Worm (Caenorhabditis elegans): ENCODE measurements around the gene F40C5.2.
"Not testable (repeated sequence)": the region's sequence is repeated elsewhere in the genome, so short reads cannot be mapped to it uniquely, and the experiment has no call there.

F40C5.2 gene

DNA sequence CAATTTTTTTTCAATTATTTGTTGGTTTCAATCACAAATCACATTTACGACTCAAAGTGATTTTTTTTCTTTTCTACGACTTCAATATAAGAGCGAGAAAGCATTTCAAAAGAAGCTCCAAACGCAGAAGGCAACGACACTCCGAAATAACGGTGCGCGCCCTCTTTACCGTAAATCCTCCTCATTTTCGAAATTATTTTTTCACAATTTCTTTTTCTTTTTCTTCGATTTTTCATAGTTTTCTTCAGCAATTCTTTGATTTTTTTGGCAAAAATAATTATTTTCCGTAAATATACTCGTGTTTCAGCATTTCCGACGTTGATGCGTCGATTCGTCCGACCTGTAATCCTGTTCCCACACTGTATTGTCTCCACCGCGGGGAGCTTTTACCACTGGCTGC, at the start of gene F40C5.2:
TSS of gene F40C5.2 (plus strand) at position 301 of the 400 bp plus-strand sequence.
- not testable (repeated sequence) for TF ChIP-seq ZK185.1 (tag; optimal IDR thresholded peaks at IDR 0.05; ENCODE audit: poor library complexity, severe bottlenecking); attf-6 (GFP tag; IDR thresholded peaks at IDR 0.05); fkh-3 (tag; optimal IDR thresholded peaks at IDR 0.05)

DNA sequence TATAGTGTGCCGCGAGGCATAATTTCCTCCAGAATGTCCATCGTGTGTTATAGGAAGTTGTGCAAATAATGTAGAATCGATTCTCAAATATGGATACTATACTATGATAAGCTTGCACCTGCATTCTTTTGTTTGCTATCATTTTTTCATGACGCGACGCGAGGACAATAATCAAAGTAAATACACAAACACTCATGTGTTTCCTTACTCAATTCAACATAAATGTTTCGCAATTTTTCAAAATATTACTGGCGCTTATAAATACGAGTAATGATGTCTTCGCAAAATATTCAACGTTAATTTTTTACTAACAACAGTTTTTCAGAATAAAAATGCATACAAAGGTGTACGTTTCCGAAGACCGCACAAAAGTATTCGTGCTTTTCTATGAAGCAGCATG, 47.5 kb upstream of the F40C5.2 start, which contains the start of gene irg-1:
TSS of gene irg-1 (plus strand) at position 326 of the 400 bp plus-strand sequence.
- TF ChIP-seq F23B12.7 (tag; optimal IDR thresholded peaks at IDR 0.05; ENCODE audit: insufficient read depth) (no peak), nfyb-1 (GFP tag; IDR thresholded peaks at IDR 0.05) (no peak), mel-28 (tag; optimal IDR thresholded peaks at IDR 0.05; ENCODE audit: borderline replicate concordance) (no peak), ztf-3 (GFP tag; optimal IDR thresholded peaks at IDR 0.05) (no peak), cebp-1 (GFP tag; IDR thresholded peaks at IDR 0.05) (peak; percentile 25; the same call in 1 of the 2 replicates), cebp-1 (tag; optimal IDR thresholded peaks at IDR 0.05) (no peak), nhr-80 (tag; optimal IDR thresholded peaks at IDR 0.05) (no peak), him-1 (tag; optimal IDR thresholded peaks at IDR 0.05) (no peak), F33H1.4 (GFP tag; IDR thresholded peaks at IDR 0.05) (no peak)

DNA sequence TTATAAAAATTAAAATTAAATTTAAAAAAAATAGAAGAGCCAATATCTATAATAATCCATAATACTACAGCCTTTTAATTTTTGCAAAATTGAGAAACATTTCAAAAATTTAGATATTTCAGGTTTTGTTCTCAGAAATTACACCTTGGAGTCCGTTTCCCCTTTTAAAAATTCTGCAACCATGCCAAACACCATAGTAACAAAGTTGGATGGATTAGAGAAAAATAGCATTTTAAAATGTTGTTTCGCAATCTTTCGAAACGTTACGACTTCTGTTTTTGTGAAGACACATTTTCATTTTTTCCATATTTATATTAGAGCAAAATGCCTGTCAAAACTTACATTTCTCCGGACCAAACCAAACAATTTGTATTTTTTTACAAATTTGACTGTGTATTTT, 45.8 kb upstream of the F40C5.2 start, which contains the start of gene T24A6.7:
TSS of gene T24A6.7 (plus strand) at position 301 of the 400 bp plus-strand sequence.
- TF ChIP-seq F33H1.4 (GFP tag; IDR thresholded peaks at IDR 0.05) (no peak), bed-2 (GFP tag; IDR thresholded peaks at IDR 0.05) (no peak), dpff-1 (tag; optimal IDR thresholded peaks at IDR 0.05) (no peak)

DNA sequence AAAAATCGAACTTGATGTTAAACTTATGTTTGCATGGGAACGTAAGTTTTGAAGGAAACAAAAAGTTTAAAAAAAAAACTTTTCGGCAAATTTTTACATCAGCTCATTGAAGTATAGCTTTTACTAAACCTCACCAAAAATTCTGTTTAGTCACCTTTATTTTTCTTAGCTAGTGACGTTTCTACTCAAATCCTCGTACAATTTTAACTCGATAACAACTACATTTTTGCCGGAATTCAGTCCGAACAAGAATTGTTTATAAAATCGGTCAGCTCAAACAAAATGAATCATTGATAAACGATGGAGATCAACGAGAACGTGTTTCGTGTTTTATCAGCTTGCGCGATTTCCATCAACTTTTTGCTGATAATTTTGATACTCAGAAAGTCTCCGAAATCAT, 43.9 kb upstream of the F40C5.2 start, which contains the start of gene str-260:
TSS of gene str-260 (plus strand) at position 301 of the 400 bp plus-strand sequence.
- TF ChIP-seq hmg-1.2 (GFP tag; IDR thresholded peaks at IDR 0.05) (no peak), madf-3 (GFP tag; IDR thresholded peaks at IDR 0.05) (no peak), B0019.2 (GFP tag; conservative IDR thresholded peaks at IDR 0.05) (no peak), him-1 (tag; optimal IDR thresholded peaks at IDR 0.05) (no peak), lin-40 (tag; optimal IDR thresholded peaks at IDR 0.05) (no peak), ztf-6 (GFP tag; IDR thresholded peaks at IDR 0.05) (no peak)

DNA sequence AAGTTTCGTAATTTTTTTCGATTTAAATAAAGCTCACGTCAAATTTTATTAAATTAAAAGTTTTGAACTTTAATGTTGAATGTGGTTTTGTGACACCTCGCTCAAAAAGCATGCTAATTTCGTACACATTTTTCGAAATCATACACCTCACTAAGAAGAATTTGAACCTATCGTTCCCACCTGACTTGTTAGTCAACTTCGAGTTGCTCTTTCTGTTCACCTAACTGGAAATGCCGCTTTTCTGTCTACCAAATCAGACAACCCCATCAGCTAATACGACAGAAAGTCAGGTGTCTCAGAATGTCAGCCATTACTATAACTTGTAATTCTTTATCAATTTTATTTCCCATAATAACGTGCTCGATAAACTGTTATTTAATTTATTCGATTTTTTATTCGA, 40.4 kb upstream of the F40C5.2 start, which contains the start of gene srbc-66:
TSS of gene srbc-66 (plus strand) at position 301 of the 400 bp plus-strand sequence.
- TF ChIP-seq attf-6 (GFP tag; IDR thresholded peaks at IDR 0.05) (no peak), Y53F4B.3 (GFP tag; IDR thresholded peaks at IDR 0.05) (no peak), hlh-12 (tag; optimal IDR thresholded peaks at IDR 0.05) (no peak)

DNA sequence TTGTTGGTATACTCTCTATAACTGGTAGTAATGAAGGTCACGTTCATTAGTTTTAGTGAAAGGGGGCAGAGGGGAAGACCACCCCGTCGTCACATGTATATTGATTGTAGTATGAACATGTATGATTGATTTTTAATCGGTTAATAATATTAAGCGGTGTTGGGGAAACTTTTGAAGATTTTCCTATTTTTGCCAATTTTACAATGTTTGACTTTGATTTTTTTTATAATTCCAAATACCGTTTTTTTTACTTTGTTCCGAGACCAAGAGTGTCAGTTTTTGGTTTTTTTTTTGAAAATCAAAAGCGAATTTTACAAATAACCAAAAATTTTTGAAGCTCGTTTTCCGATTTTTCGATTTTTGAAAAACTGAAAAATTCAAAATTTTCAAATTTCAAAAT, 35.5 kb upstream of the F40C5.2 start, which contains the start of gene nhr-221:
TSS of gene nhr-221 (minus strand) at position 101 of the 400 bp plus-strand sequence.
- TF ChIP-seq ztf-26 (tag; optimal IDR thresholded peaks at IDR 0.05) (no peak), pha-4 (tag; optimal IDR thresholded peaks at IDR 0.05) (no peak), K12H6.12 (tag; optimal IDR thresholded peaks at IDR 0.05) (no peak), ekl-4 (GFP tag; IDR thresholded peaks at IDR 0.05) (no peak), tbx-9 (tag; optimal IDR thresholded peaks at IDR 0.05; ENCODE audit: borderline replicate concordance) (no peak), Y53G8AR.9 (GFP tag; conservative IDR thresholded peaks at IDR 0.05) (no peak), lin-54 (GFP tag; optimal IDR thresholded peaks at IDR 0.05) (no peak), bed-2 (GFP tag; IDR thresholded peaks at IDR 0.05) (no peak), ztf-6 (GFP tag; IDR thresholded peaks at IDR 0.05) (no peak), nhr-27 (tag; optimal IDR thresholded peaks at IDR 0.05) (no peak), ets-4 (GFP tag; optimal IDR thresholded peaks at IDR 0.05) (no peak), Y79H2A.3 (GFP tag; conservative IDR thresholded peaks at IDR 0.05) (no peak), F57A8.1 (GFP tag; optimal IDR thresholded peaks at IDR 0.05) (no peak), Y95B8A.8 (GFP tag; IDR thresholded peaks at IDR 0.05) (no peak), egrh-3 (GFP tag; IDR thresholded peaks at IDR 0.05) (no peak), C17E4.6 (GFP tag; IDR thresholded peaks at IDR 0.05) (no peak), D2030.7 (GFP tag; IDR thresholded peaks at IDR 0.05) (no peak), nhr-120 (GFP tag; IDR thresholded peaks at IDR 0.05) (no peak), ztf-22 (GFP tag; optimal IDR thresholded peaks at IDR 0.05) (no peak), rcor-1 (GFP tag; IDR thresholded peaks at IDR 0.05) (no peak)

All from whole organism, young adult.